Worm (Caenorhabditis elegans) whole organism, L3 larva: Measurements from ENCODE around the gene uda-1.

ENCODE experiments used
- elt-1 ChIP-seq: fragments of 150-350 bp; optimal IDR thresholded peaks from 2 replicates; lab custom pipeline; 2014; ENCODE audit warnings: missing biosample characterization, missing genetic modification characterization
- fkh-10 ChIP-seq: sonication (generic microtip); optimal IDR thresholded peaks from 2 replicates; lab custom pipeline; 2017; ENCODE audit warnings: missing biosample characterization, missing genetic modification reagents, missing genetic modification characterization
- fkh-2 ChIP-seq: fragments of 150-350 bp; optimal IDR thresholded peaks from 2 replicates; lab custom pipeline; 2014; ENCODE audit warnings: missing biosample characterization, missing genetic modification reagents, missing genetic modification characterization
- fos-1 ChIP-seq: fragments of 150-350 bp; optimal IDR thresholded peaks from 2 replicates; lab custom pipeline; 2014; ENCODE audit warnings: missing biosample characterization, missing genetic modification characterization
- nhr-28 ChIP-seq: fragments of 150-350 bp; optimal IDR thresholded peaks from 2 replicates; lab custom pipeline; 2014; ENCODE audit warnings: missing biosample characterization, missing genetic modification characterization
- nhr-76 ChIP-seq: fragments of 150-350 bp; sonication (generic microtip); optimal IDR thresholded peaks from 5 replicates; lab custom pipeline; 2014; ENCODE audit warnings: missing biosample characterization, missing genetic modification characterization
- pqm-1 ChIP-seq: fragments of 150-350 bp; optimal IDR thresholded peaks from 2 replicates; lab custom pipeline; 2017; ENCODE audit warnings: missing biosample characterization, missing genetic modification characterization, inconsistent platforms
- unc-62 ChIP-seq: fragments of 150-350 bp; sonication (generic microtip); optimal IDR thresholded peaks from 4 replicates; lab custom pipeline; 2014; ENCODE audit warnings: missing biosample characterization, missing genetic modification reagents, missing genetic modification characterization

ce11 chrV:9974264-9974663 is 30.3 kb upstream of the uda-1 start:
- TF ChIP-seq fkh-10 (GFP tag; lab: Kevin White, UChicago) (peak; percentile 72), elt-1 (tag; lab: Kevin White, UChicago) (no peak), pqm-1 (no peak), fkh-2 (no peak), fos-1 (tag; lab: Kevin White, UChicago) (no peak), unc-62 (GFP tag; lab: Kevin White, UChicago) (no peak), nhr-28 (tag; lab: Kevin White, UChicago) (no peak), nhr-76 (tag; lab: Kevin White, UChicago) (no peak)
